Worm (Caenorhabditis elegans): ENCODE measurements around the gene T13H5.8.

Gene T13H5.8

DNA sequence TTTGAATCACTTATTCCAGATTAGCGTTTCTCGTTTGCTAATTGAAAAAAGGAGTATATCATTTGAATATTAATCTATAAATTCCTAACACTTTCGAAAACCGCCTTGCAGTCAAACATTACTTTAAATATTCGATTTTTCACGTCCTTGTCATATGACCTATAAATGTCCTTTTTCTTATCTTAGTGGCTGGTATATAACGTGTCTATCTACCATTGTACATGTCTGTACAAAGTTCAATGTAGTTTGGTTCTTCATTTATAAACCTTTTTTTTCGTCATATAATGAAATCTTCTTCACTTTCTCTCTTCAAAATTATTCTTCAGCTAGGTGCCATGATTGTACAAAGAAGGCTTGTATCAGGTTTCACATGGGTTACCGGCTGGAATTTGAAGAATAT lies 32.7 kb upstream of the T13H5.8 start, which contains the start of gene gbh-2 (continued):
- TF ChIP-seq arid-1 (GFP tag; conservative IDR thresholded peaks at IDR 0.05): no peak
- TF ChIP-seq hlh-11 (tag; optimal IDR thresholded peaks at IDR 0.05): peak; percentile 68
- TF ChIP-seq nhr-48 (tag; optimal IDR thresholded peaks at IDR 0.05): peak; percentile 80
- peak; percentile 90 for TF ChIP-seq dmd-6 (GFP tag; IDR thresholded peaks at IDR 0.05)

- TF ChIP-seq aha-1 (tag) (peak; percentile 53), unc-62 (GFP tag; optimal IDR thresholded peaks at IDR 0.05 in 1 of 2) (peak in 1 of 2 experiments; percentile 63), unc-62 (tag; optimal IDR thresholded peaks at IDR 0.05) (no peak), hmg-1.1 (GFP tag; IDR thresholded peaks at IDR 0.05) (no peak)
Measured at ce11 chrII:8488123-8488522, 30.2 kb upstream of the T13H5.8 start.

- peak in 1 of 2 experiments; percentile 80 for TF ChIP-seq unc-62 (GFP tag; optimal IDR thresholded peaks at IDR 0.05 in 1 of 2)
- TF ChIP-seq unc-62 (tag; optimal IDR thresholded peaks at IDR 0.05): no peak
- TF ChIP-seq nhr-76 (tag; optimal IDR thresholded peaks at IDR 0.05): no peak
Measured at ce11 chrII:8494228-8494717, 24.0 kb upstream of the T13H5.8 start, which contains the start of gene M05D6.9. M05D6.9 (plus strand) TSS chrII:8494278.

DNA sequence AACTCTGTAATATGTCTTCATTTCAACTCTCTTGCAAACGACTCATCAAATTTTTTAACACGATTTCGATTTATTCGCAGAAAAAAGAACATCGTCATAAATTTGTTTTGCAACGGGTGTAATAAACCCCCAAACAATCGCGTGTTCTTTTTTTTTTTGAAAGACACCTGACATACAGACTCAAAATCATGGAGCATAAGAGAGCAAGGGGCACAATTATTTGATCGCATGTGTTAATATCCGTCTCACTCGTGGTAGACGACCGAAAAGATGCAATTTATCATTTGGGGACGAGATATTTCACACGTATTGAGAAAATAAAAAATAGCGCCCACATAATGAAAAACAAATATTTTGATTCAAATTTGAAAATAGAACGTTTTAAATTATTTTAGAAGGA lies 22.1 kb upstream of the T13H5.8 start:
- TF ChIP-seq hlh-11 (tag; optimal IDR thresholded peaks at IDR 0.05) (peak; percentile 29), lir-3 (tag; optimal IDR thresholded peaks at IDR 0.05) (no peak), lin-13 (GFP tag; optimal IDR thresholded peaks at IDR 0.05) (no peak), ceh-28 (tag; optimal IDR thresholded peaks at IDR 0.05) (no peak), T26A8.4 (GFP tag; IDR thresholded peaks at IDR 0.05) (no peak), D1046.2 (GFP tag; IDR thresholded peaks at IDR 0.05) (no peak), daf-16 (GFP tag; optimal IDR thresholded peaks at IDR 0.05) (peak in 1 of 2 experiments; percentile 65), daf-16 (tag; optimal IDR thresholded peaks at IDR 0.05) (no peak), hlh-30 (tag; optimal IDR thresholded peaks at IDR 0.05; ENCODE audit: insufficient read depth) (peak; percentile 45), daf-8 (GFP tag; IDR thresholded peaks at IDR 0.05) (no peak), hif-1 (tag; optimal IDR thresholded peaks at IDR 0.05) (peak in 1 of 2 experiments; percentile 0), F49E8.2 (tag; optimal IDR thresholded peaks at IDR 0.05; ENCODE audit: borderline replicate concordance) (no peak), T20F7.1 (GFP tag; optimal IDR thresholded peaks at IDR 0.05) (no peak), nhr-10 (tag; optimal IDR thresholded peaks at IDR 0.05) (no peak), R02D3.7 (tag; optimal IDR thresholded peaks at IDR 0.05) (no peak)

DNA sequence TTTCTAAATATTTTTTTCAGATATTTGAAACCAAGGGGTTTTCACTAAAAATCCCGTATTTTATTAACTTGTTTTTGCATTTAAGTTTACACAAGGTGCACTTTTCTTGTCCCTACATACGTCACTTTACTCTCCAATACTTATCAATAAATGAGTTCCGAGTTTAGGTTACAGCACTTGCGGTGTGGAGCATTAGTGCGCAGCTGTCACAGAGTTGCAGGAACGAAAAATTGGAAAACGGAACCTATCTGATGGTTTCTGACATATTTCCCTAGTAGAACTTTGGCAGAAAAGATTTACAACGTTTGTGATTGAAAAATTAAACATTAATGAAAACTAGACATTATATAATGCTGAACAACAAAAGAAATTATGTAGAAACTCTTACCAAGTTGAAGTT lies 20.1 kb upstream of the T13H5.8 start:
- no peak for TF ChIP-seq dve-1 (tag; optimal IDR thresholded peaks at IDR 0.05; ENCODE audit: insufficient read depth)
- no peak for TF ChIP-seq ceh-28 (tag; optimal IDR thresholded peaks at IDR 0.05)
- TF ChIP-seq aha-1 (tag): peak; percentile 86
- no peak for TF ChIP-seq madf-5 (GFP tag; IDR thresholded peaks at IDR 0.05)
- no peak for TF ChIP-seq unc-62 (GFP tag; optimal IDR thresholded peaks at IDR 0.05 in 1 of 2)
- TF ChIP-seq unc-62 (tag; optimal IDR thresholded peaks at IDR 0.05): no peak
- TF ChIP-seq F10B5.3 (tag; optimal IDR thresholded peaks at IDR 0.05): no peak

DNA sequence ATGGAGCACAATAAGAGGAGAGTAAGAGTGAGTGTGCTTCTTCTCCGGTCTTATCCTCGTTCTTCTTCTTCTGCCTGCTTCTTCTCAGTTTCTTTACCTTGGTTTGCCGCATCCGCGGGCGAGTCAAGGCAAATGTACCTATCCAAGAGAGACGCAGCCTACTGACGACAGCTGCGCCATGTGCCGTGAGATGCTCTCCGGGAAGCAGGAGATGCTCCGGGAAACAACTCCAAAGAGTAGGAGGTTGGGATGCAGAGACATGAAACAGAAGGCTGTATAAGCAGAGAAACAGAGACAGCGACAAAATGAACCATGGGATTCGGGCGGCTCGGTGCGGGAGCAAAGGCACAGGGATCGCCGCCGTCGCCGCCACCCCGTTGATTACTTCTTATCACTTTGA lies 19.3 kb upstream of the T13H5.8 start:
- TF ChIP-seq hlh-11 (tag; optimal IDR thresholded peaks at IDR 0.05) (peak; percentile 51), hif-1 (tag; optimal IDR thresholded peaks at IDR 0.05) (peak in 1 of 2 experiments; percentile 34), unc-130 (GFP tag; optimal IDR thresholded peaks at IDR 0.05) (no peak), unc-62 (GFP tag; optimal IDR thresholded peaks at IDR 0.05 in 1 of 2) (peak in 1 of 2 experiments; percentile 72), unc-62 (tag; optimal IDR thresholded peaks at IDR 0.05) (no peak), nhr-11 (tag; optimal IDR thresholded peaks at IDR 0.05) (peak; percentile 40), hmg-1.1 (GFP tag; IDR thresholded peaks at IDR 0.05) (0 out of 2 replicates have a peak, but pooled peaks have one; percentile 32), R02D3.7 (tag; optimal IDR thresholded peaks at IDR 0.05) (no peak), lin-38 (GFP tag; IDR thresholded peaks at IDR 0.05) (0 out of 2 replicates have a peak, but pooled peaks have one; percentile 9), daf-19 (GFP tag; conservative IDR thresholded peaks at IDR 0.05) (no peak), daf-16 (GFP tag; optimal IDR thresholded peaks at IDR 0.05) (peak in 1 of 2 experiments; percentile 37), daf-16 (tag; optimal IDR thresholded peaks at IDR 0.05) (no peak)
